Fruit fly (Drosophila melanogaster): ENCODE results near the gene CG11892.

- TF ChIP-seq cic (GFP tag; optimal IDR thresholded peaks at IDR 0.05) (no peak), toe (GFP tag; optimal IDR thresholded peaks at IDR 0.05) (no peak), CG1620 (GFP tag; optimal IDR thresholded peaks at IDR 0.05) (no peak), CG7101 (tag; optimal IDR thresholded peaks at IDR 0.05) (no peak), pad (GFP tag; optimal IDR thresholded peaks at IDR 0.05) (no peak), bab1 (GFP tag; optimal IDR thresholded peaks at IDR 0.05) (no peak), CG11617 (GFP tag; optimal IDR thresholded peaks at IDR 0.05) (no peak), kay (GFP tag; ENCODE audit: borderline replicate concordance) (no peak), CG33017 (tag; optimal IDR thresholded peaks at IDR 0.05) (no peak), Mnt (GFP tag; optimal IDR thresholded peaks at IDR 0.05) (no peak), CG7045 (GFP tag; optimal IDR thresholded peaks at IDR 0.05) (no peak)
These were observed 45.2 kb upstream of the CG11892 start for dm6 chr3R:25236121-25236520.

All from whole organism, adult.